Fruit fly (Drosophila melanogaster) whole organism, embryonic: ENCODE measurements around the gene CG34309.

Source experiments
- CG1024 ChIP-seq: fragments of 200-800 bp; sonication (Bioruptor generic); IDR thresholded peaks from 2 replicates; pipeline ENCODE4 v1.3.6; 2022; ENCODE audit warnings: missing biosample characterization, missing genetic modification characterization
- CG10654 ChIP-seq: fragments of 200-800 bp; sonication (Bioruptor generic); optimal IDR thresholded peaks from 2 replicates; lab custom pipeline; 2016; ENCODE audit warnings: missing biosample characterization, missing genetic modification characterization
- CG11085 ChIP-seq: fragments of 200-800 bp; sonication (Bioruptor generic); IDR thresholded peaks from 2 replicates; pipeline ENCODE4 v1.3.6; 2022; ENCODE audit warnings: missing biosample characterization, missing genetic modification characterization
- CG11504 ChIP-seq: fragments of 200-800 bp; sonication (Bioruptor generic); optimal IDR thresholded peaks from 3 replicates; lab custom pipeline; 2019; ENCODE audit warnings: missing biosample characterization, mild to moderate bottlenecking, missing genetic modification characterization, moderate library complexity
- CG12155 ChIP-seq: fragments of 200-800 bp; sonication (Bioruptor generic); optimal IDR thresholded peaks from 3 replicates; lab custom pipeline; 2016; ENCODE audit warnings: missing biosample characterization, missing genetic modification characterization
- CG15269 ChIP-seq: fragments of 200-800 bp; sonication (Bioruptor generic); optimal IDR thresholded peaks from 2 replicates; lab custom pipeline; 2018; ENCODE audit warnings: missing biosample characterization, mild to moderate bottlenecking, missing genetic modification characterization, moderate library complexity
- CG1647 ChIP-seq: fragments of 200-800 bp; sonication (Bioruptor generic); optimal IDR thresholded peaks from 3 replicates; lab custom pipeline; 2016; ENCODE audit warnings: missing biosample characterization, missing genetic modification characterization
- CG18262 ChIP-seq: fragments of 200-800 bp; optimal IDR thresholded peaks from 3 replicates; lab custom pipeline; 2019; ENCODE audit warnings: missing biosample characterization, mild to moderate bottlenecking, missing genetic modification characterization, moderate library complexity
- CG30403 ChIP-seq: fragments of 200-800 bp; sonication (Bioruptor generic); optimal IDR thresholded peaks from 3 replicates; lab custom pipeline; 2016; ENCODE audit warnings: missing biosample characterization, missing genetic modification characterization
- CG6791 ChIP-seq: fragments of 200-800 bp; sonication (Bioruptor generic); IDR thresholded peaks from 3 replicates; pipeline ENCODE4 v1.3.6; 2022; ENCODE audit warnings: missing biosample characterization, missing genetic modification characterization; ENCODE audit not compliant: partially characterized antibody
- CG8924 ChIP-seq: fragments of 200-800 bp; optimal IDR thresholded peaks from 3 replicates; lab custom pipeline; 2019; ENCODE audit warnings: missing biosample characterization, mild to moderate bottlenecking, missing genetic modification characterization, moderate library complexity
- CTCF ChIP-seq: fragments of 200-800 bp; sonication (Bioruptor generic); optimal IDR thresholded peaks from 2 replicates; lab custom pipeline; 2017; ENCODE audit warnings: missing biosample characterization, mild to moderate bottlenecking, missing genetic modification characterization, moderate library complexity
- CrebB ChIP-seq: fragments of 200-800 bp; sonication (Bioruptor generic); optimal IDR thresholded peaks from 3 replicates; lab custom pipeline; 2018; ENCODE audit warnings: missing biosample characterization, mild to moderate bottlenecking, missing genetic modification characterization
- D19A ChIP-seq: fragments of 200-800 bp; optimal IDR thresholded peaks from 3 replicates; lab custom pipeline; 2019; ENCODE audit warnings: missing biosample characterization, mild to moderate bottlenecking, missing genetic modification characterization, moderate library complexity
- Dfd ChIP-seq, 2 experiments: fragments of >200 bp; optimal IDR thresholded peaks; 2 replicates each; lab custom pipeline; 2017; ENCODE audit warnings: missing biosample characterization in 2 of 2, missing genetic modification characterization in 2 of 2
- Ets65A ChIP-seq: fragments of 200-800 bp; sonication (Bioruptor generic); peaks from one replicate; lab custom pipeline; 2016; ENCODE audit warnings: missing biosample characterization, missing genetic modification characterization
- Hey ChIP-seq: fragments of 200-800 bp; sonication (Bioruptor generic); optimal IDR thresholded peaks from 3 replicates; lab custom pipeline; 2018; ENCODE audit warnings: missing biosample characterization, mild to moderate bottlenecking, missing genetic modification characterization
- Hr78 ChIP-seq, 2 experiments: fragments of 200-800 bp in 1 of 2; fragments of >200 bp in 1 of 2; sonication (Bioruptor generic) in 1 of 2; optimal IDR thresholded peaks; 2 replicates each; lab custom pipeline; 2017 to 2019; ENCODE audit warnings: missing biosample characterization in 2 of 2, missing genetic modification characterization in 2 of 2, mild to moderate bottlenecking in 1 of 2, moderate library complexity in 1 of 2
- Mes4 ChIP-seq: fragments of 200-800 bp; sonication (Bioruptor generic); optimal IDR thresholded peaks from 2 replicates; lab custom pipeline; 2016; ENCODE audit warnings: missing biosample characterization, missing genetic modification characterization
- Nf-YA ChIP-seq: fragments of 200-800 bp; sonication (Bioruptor generic); IDR thresholded peaks from 2 replicates; pipeline ENCODE4 v1.3.6; 2022; ENCODE audit warnings: missing biosample characterization, missing genetic modification characterization
- Nf-YC ChIP-seq: fragments of 200-800 bp; optimal IDR thresholded peaks from 3 replicates; lab custom pipeline; 2019; ENCODE audit warnings: missing biosample characterization, mild to moderate bottlenecking, missing genetic modification characterization, moderate library complexity
- Ptx1 ChIP-seq: fragments of 200-800 bp; sonication (Bioruptor generic); IDR thresholded peaks from 2 replicates; pipeline ENCODE4 v1.3.6; 2022; ENCODE audit warnings: missing biosample characterization, missing genetic modification characterization
- Sry-β ChIP-seq: fragments of 200-800 bp; sonication (Bioruptor generic); optimal IDR thresholded peaks from 2 replicates; lab custom pipeline; 2018; ENCODE audit warnings: missing biosample characterization, mild to moderate bottlenecking, missing genetic modification characterization, moderate library complexity
- Xrp1 ChIP-seq: fragments of 200-800 bp; sonication (Bioruptor generic); IDR thresholded peaks from 2 replicates; pipeline ENCODE4 v1.3.6; 2022; ENCODE audit warnings: missing biosample characterization, missing genetic modification characterization
- YL-1 ChIP-seq: fragments of 200-800 bp; sonication (Bioruptor generic); optimal IDR thresholded peaks from 3 replicates; lab custom pipeline; 2017; ENCODE audit warnings: missing biosample characterization, mild to moderate bottlenecking, missing genetic modification characterization
- ac ChIP-seq: fragments of 200-800 bp; sonication (Bioruptor generic); optimal IDR thresholded peaks from 3 replicates; lab custom pipeline; 2017; ENCODE audit warnings: missing biosample characterization, mild to moderate bottlenecking, missing genetic modification characterization
- bsh ChIP-seq, 2 experiments: fragments of 200-800 bp; sonication (Bioruptor generic); optimal IDR thresholded peaks; 2 replicates each; lab custom pipeline; 2017 to 2018; ENCODE audit warnings: mild to moderate bottlenecking in 2 of 2, missing biosample characterization in 2 of 2, missing genetic modification characterization in 2 of 2, moderate library complexity in 1 of 2
- gem ChIP-seq: fragments of 200-800 bp; sonication (Bioruptor generic); optimal IDR thresholded peaks from 2 replicates; lab custom pipeline; 2019; ENCODE audit warnings: missing biosample characterization, mild to moderate bottlenecking, missing genetic modification characterization, moderate library complexity
- insv ChIP-seq, 2 experiments: fragments of 200-800 bp; sonication (Bioruptor generic); optimal IDR thresholded peaks; 3 replicates each; lab custom pipeline; 2016 to 2018; ENCODE audit warnings: missing biosample characterization in 2 of 2, missing genetic modification characterization in 2 of 2
- p53 ChIP-seq: fragments of 200-800 bp; sonication (Bioruptor generic); optimal IDR thresholded peaks from 2 replicates; lab custom pipeline; 2016; ENCODE audit warnings: missing biosample characterization, missing genetic modification characterization
- sc ChIP-seq, 3 experiments: fragments of >200 bp in 2 of 3; fragments of 200-800 bp in 1 of 3; sonication (Bioruptor generic) in 1 of 3; optimal IDR thresholded peaks; 2 replicates in 2 of 3; 3 replicates in 1 of 3; lab custom pipeline; 2017; ENCODE audit warnings: mild to moderate bottlenecking in 1 of 3, missing biosample characterization in 1 of 3, missing genetic modification characterization in 1 of 3, missing genetic modification reagents in 1 of 3
- sd ChIP-seq: fragments of 200-800 bp; sonication (Bioruptor generic); optimal IDR thresholded peaks from 3 replicates; lab custom pipeline; 2018; ENCODE audit warnings: missing biosample characterization, mild to moderate bottlenecking, missing genetic modification characterization, moderate library complexity
- tap ChIP-seq: fragments of 200-800 bp; optimal IDR thresholded peaks from 3 replicates; lab custom pipeline; 2019; ENCODE audit warnings: missing biosample characterization, mild to moderate bottlenecking, missing genetic modification characterization, moderate library complexity
- tup ChIP-seq: fragments of 200-800 bp; sonication (Bioruptor generic); optimal IDR thresholded peaks from 2 replicates; lab custom pipeline; 2016; ENCODE audit warnings: missing biosample characterization, mild to moderate bottlenecking, missing genetic modification characterization, moderate library complexity
- vvl ChIP-seq: fragments of 200-800 bp; sonication (Bioruptor generic); IDR thresholded peaks from 2 replicates; pipeline ENCODE4 v1.3.6; 2022; ENCODE audit warnings: missing biosample characterization, missing genetic modification characterization

Gene CG34309

dm6 chr3R:13404841-13405441 lies 32.5 kb downstream of the CG34309 start, which contains the start of gene yellow-e3 (continued):
- TF ChIP-seq bsh (GFP tag; optimal IDR thresholded peaks at IDR 0.05; lab: Kevin White, UChicago) (peak in 1 of 2 experiments; percentile 42), CG30403 (peak; percentile 16), CG18262 (tag; lab: Kevin White, UChicago) (peak; percentile 68), Nf-YA (GFP tag; lab: Robert Waterston, UW) (no peak), Xrp1 (GFP tag; lab: Robert Waterston, UW) (peak; percentile 72), CG1647 (GFP tag; lab: Kevin White, UChicago) (no peak), ac (GFP tag; lab: Kevin White, UChicago) (peak; percentile 42), Mes4 (GFP tag; lab: Kevin White, UChicago) (no peak), Ets65A (no peak), CG11085 (GFP tag; lab: Robert Waterston, UW) (no peak)

- TF ChIP-seq Ptx1 (GFP tag; lab: Robert Waterston, UW) (no peak), CTCF (GFP tag; lab: Kevin White, UChicago) (no peak), Dfd (GFP tag; optimal IDR thresholded peaks at IDR 0.05; lab: Kevin White, UChicago) (no peak), insv (GFP tag; optimal IDR thresholded peaks at IDR 0.05; lab: Kevin White, UChicago) (peak in 1 of 2 experiments; percentile 25), CrebB (tag; lab: Kevin White, UChicago) (no peak), Hr78 (GFP tag; optimal IDR thresholded peaks at IDR 0.05; lab: Kevin White, UChicago) (no peak), CG11504 (tag; lab: Kevin White, UChicago) (peak; percentile 3), gem (tag; lab: Kevin White, UChicago) (peak; percentile 29), CG10654 (GFP tag; lab: Kevin White, UChicago) (no peak), CG8924 (peak; percentile 27), CG15269 (tag; lab: Kevin White, UChicago) (peak; percentile 23), D19A (tag; lab: Kevin White, UChicago) (peak; percentile 77)
Measured at dm6 chr3R:13406898-13407297, 34.5 kb downstream of the CG34309 start, which contains the start of gene yellow-e2. TSS of gene yellow-e2 (minus strand) at chr3R:13406998.

- TF ChIP-seq Sry-β (GFP tag; lab: Kevin White, UChicago) (no peak), sc (optimal IDR thresholded peaks at IDR 0.05; lab: Kevin White, UChicago) (no peak), sc (GFP tag; optimal IDR thresholded peaks at IDR 0.05; lab: Kevin White, UChicago) (no peak), Hey (tag; lab: Kevin White, UChicago) (no peak)
Measured at dm6 chr3R:13412704-13413103, 40.3 kb downstream of the CG34309 start.

dm6 chr3R:13415186-13415585 lies 42.8 kb downstream of the CG34309 start, which contains the start of gene yellow-e:
TSS of gene yellow-e (minus strand) at chr3R:13415286.
- TF ChIP-seq CTCF (GFP tag; lab: Kevin White, UChicago) (no peak), tup (GFP tag; lab: Kevin White, UChicago) (no peak), CG1024 (no peak), CrebB (tag; lab: Kevin White, UChicago) (no peak), sd (tag; lab: Kevin White, UChicago) (no peak), p53 (GFP tag; lab: Kevin White, UChicago) (no peak), CG6791 (GFP tag; lab: Robert Waterston, UW) (no peak), YL-1 (no peak), tap (tag; lab: Kevin White, UChicago) (no peak), Nf-YC (tag; lab: Kevin White, UChicago) (no peak), CG12155 (GFP tag; lab: Kevin White, UChicago) (no peak), vvl (GFP tag; lab: Robert Waterston, UW) (no peak)
